Worm (Caenorhabditis elegans): ENCODE measurements around the gene ltd-1.
A peak's percentile ranks its signal among the peaks of the same experiment; 100 is the strongest.

Gene ltd-1

ce11 chrII:8073222-8073621 lies 19.3 kb downstream of the ltd-1 start, which contains the start of gene gpcp-2:
gpcp-2 (minus strand) TSS chrII:8073374.
- TF ChIP-seq tbx-11 (GFP tag; IDR thresholded peaks at IDR 0.05) (no peak), flt-1 (GFP tag; IDR thresholded peaks at IDR 0.05) (no peak), pes-1 (GFP tag; IDR thresholded peaks at IDR 0.05) (no peak), hmg-4 (GFP tag; optimal IDR thresholded peaks at IDR 0.05) (no peak), B0310.2 (tag; optimal IDR thresholded peaks at IDR 0.05) (no peak), aly-1 (tag; optimal IDR thresholded peaks at IDR 0.05) (no peak), ets-7 (tag; optimal IDR thresholded peaks at IDR 0.05) (no peak), F13C5.2 (tag; optimal IDR thresholded peaks at IDR 0.05) (no peak), sea-1 (GFP tag; conservative IDR thresholded peaks at IDR 0.05) (no peak), hnd-1 (tag; optimal IDR thresholded peaks at IDR 0.05) (no peak), hmbx-1 (tag; optimal IDR thresholded peaks at IDR 0.05) (no peak), tbx-37 (GFP tag; conservative IDR thresholded peaks at IDR 0.05) (no peak), tra-4 (tag; optimal IDR thresholded peaks at IDR 0.05) (no peak), ceh-36 (tag; optimal IDR thresholded peaks at IDR 0.05) (no peak), ceh-13 (GFP tag; optimal IDR thresholded peaks at IDR 0.05) (no peak), ama-1 (optimal IDR thresholded peaks at IDR 0.05) (no peak), scrt-1 (GFP tag; IDR thresholded peaks at IDR 0.05) (no peak)

- TF ChIP-seq sea-1 (GFP tag; conservative IDR thresholded peaks at IDR 0.05): no peak
- TF ChIP-seq hnd-1 (tag; optimal IDR thresholded peaks at IDR 0.05): no peak
- TF ChIP-seq tra-4 (tag; optimal IDR thresholded peaks at IDR 0.05): no peak
- no peak for TF ChIP-seq scrt-1 (GFP tag; IDR thresholded peaks at IDR 0.05)
- no peak for TF ChIP-seq flt-1 (GFP tag; IDR thresholded peaks at IDR 0.05)
- no peak for TF ChIP-seq ceh-13 (GFP tag; optimal IDR thresholded peaks at IDR 0.05)
- no peak for TF ChIP-seq F13C5.2 (tag; optimal IDR thresholded peaks at IDR 0.05)
- TF ChIP-seq aly-1 (tag; optimal IDR thresholded peaks at IDR 0.05): no peak
Observed at ce11 chrII:8071801-8072544, 20.6 kb downstream of the ltd-1 start.

- TF ChIP-seq hmg-4 (GFP tag; optimal IDR thresholded peaks at IDR 0.05) (no peak), ceh-13 (GFP tag; optimal IDR thresholded peaks at IDR 0.05) (no peak), flt-1 (GFP tag; IDR thresholded peaks at IDR 0.05) (no peak), ama-1 (optimal IDR thresholded peaks at IDR 0.05) (no peak), aly-1 (tag; optimal IDR thresholded peaks at IDR 0.05) (no peak), F13C5.2 (tag; optimal IDR thresholded peaks at IDR 0.05) (no peak), ceh-36 (tag; optimal IDR thresholded peaks at IDR 0.05) (no peak), B0310.2 (tag; optimal IDR thresholded peaks at IDR 0.05) (no peak), scrt-1 (GFP tag; IDR thresholded peaks at IDR 0.05) (no peak), tbx-37 (GFP tag; conservative IDR thresholded peaks at IDR 0.05) (no peak), ets-7 (tag; optimal IDR thresholded peaks at IDR 0.05) (no peak), pes-1 (GFP tag; IDR thresholded peaks at IDR 0.05) (no peak), hnd-1 (tag; optimal IDR thresholded peaks at IDR 0.05) (no peak), tbx-11 (GFP tag; IDR thresholded peaks at IDR 0.05) (no peak)
Observed at ce11 chrII:8071012-8071625, 21.4 kb downstream of the ltd-1 start.

- no peak for TF ChIP-seq ama-1 (optimal IDR thresholded peaks at IDR 0.05)
- TF ChIP-seq scrt-1 (GFP tag; IDR thresholded peaks at IDR 0.05): no peak
- no peak for TF ChIP-seq sea-1 (GFP tag; conservative IDR thresholded peaks at IDR 0.05)
- TF ChIP-seq tbx-37 (GFP tag; conservative IDR thresholded peaks at IDR 0.05): no peak
- TF ChIP-seq ceh-13 (GFP tag; optimal IDR thresholded peaks at IDR 0.05): no peak
- TF ChIP-seq flt-1 (GFP tag; IDR thresholded peaks at IDR 0.05): no peak
- no peak for TF ChIP-seq hmbx-1 (tag; optimal IDR thresholded peaks at IDR 0.05)
- TF ChIP-seq aly-1 (tag; optimal IDR thresholded peaks at IDR 0.05): no peak
- no peak for TF ChIP-seq ceh-36 (tag; optimal IDR thresholded peaks at IDR 0.05)
- no peak for TF ChIP-seq ets-7 (tag; optimal IDR thresholded peaks at IDR 0.05)
- no peak for TF ChIP-seq F13C5.2 (tag; optimal IDR thresholded peaks at IDR 0.05)
- no peak for TF ChIP-seq B0310.2 (tag; optimal IDR thresholded peaks at IDR 0.05)
- no peak for TF ChIP-seq hnd-1 (tag; optimal IDR thresholded peaks at IDR 0.05)
- TF ChIP-seq hmg-4 (GFP tag; optimal IDR thresholded peaks at IDR 0.05): no peak
- TF ChIP-seq tbx-11 (GFP tag; IDR thresholded peaks at IDR 0.05): no peak
- no peak for TF ChIP-seq tra-4 (tag; optimal IDR thresholded peaks at IDR 0.05)
- TF ChIP-seq pes-1 (GFP tag; IDR thresholded peaks at IDR 0.05): no peak
Observed at ce11 chrII:8065985-8066384, 26.6 kb downstream of the ltd-1 start, which contains the start of gene pdha-1. pdha-1 (plus strand) TSS chrII:8066285.

ce11 chrII:8062334-8062791 lies 30.2 kb downstream of the ltd-1 start, which contains the start of gene ufd-2:
ufd-2 (plus strand) TSS chrII:8062741.
- 0 out of 2 replicates have a peak, but pooled peaks have one; percentile 23 for TF ChIP-seq scrt-1 (GFP tag; IDR thresholded peaks at IDR 0.05)
- no peak for TF ChIP-seq ceh-13 (GFP tag; optimal IDR thresholded peaks at IDR 0.05)
- peak; percentile 14 for TF ChIP-seq ets-7 (tag; optimal IDR thresholded peaks at IDR 0.05)

- TF ChIP-seq sea-1 (GFP tag; conservative IDR thresholded peaks at IDR 0.05) (no peak), aly-1 (tag; optimal IDR thresholded peaks at IDR 0.05) (no peak), flt-1 (GFP tag; IDR thresholded peaks at IDR 0.05) (no peak), tbx-11 (GFP tag; IDR thresholded peaks at IDR 0.05) (no peak), ceh-36 (tag; optimal IDR thresholded peaks at IDR 0.05) (no peak)
Observed at ce11 chrII:8059532-8059931, 33.0 kb downstream of the ltd-1 start.

ce11 chrII:8058769-8059168 lies 33.8 kb downstream of the ltd-1 start, which contains the start of gene T05H10.8:
T05H10.8 (plus strand) TSS chrII:8059069.
- TF ChIP-seq ceh-36 (tag; optimal IDR thresholded peaks at IDR 0.05) (no peak), tbx-11 (GFP tag; IDR thresholded peaks at IDR 0.05) (no peak), hnd-1 (tag; optimal IDR thresholded peaks at IDR 0.05) (no peak), F13C5.2 (tag; optimal IDR thresholded peaks at IDR 0.05) (no peak), tbx-37 (GFP tag; conservative IDR thresholded peaks at IDR 0.05) (no peak), aly-1 (tag; optimal IDR thresholded peaks at IDR 0.05) (no peak), tra-4 (tag; optimal IDR thresholded peaks at IDR 0.05) (no peak), ets-7 (tag; optimal IDR thresholded peaks at IDR 0.05) (no peak), scrt-1 (GFP tag; IDR thresholded peaks at IDR 0.05) (no peak), ceh-13 (GFP tag; optimal IDR thresholded peaks at IDR 0.05) (no peak), hmg-4 (GFP tag; optimal IDR thresholded peaks at IDR 0.05) (no peak), flt-1 (GFP tag; IDR thresholded peaks at IDR 0.05) (no peak), sea-1 (GFP tag; conservative IDR thresholded peaks at IDR 0.05) (no peak), pes-1 (GFP tag; IDR thresholded peaks at IDR 0.05) (no peak), ama-1 (optimal IDR thresholded peaks at IDR 0.05) (no peak), hmbx-1 (tag; optimal IDR thresholded peaks at IDR 0.05) (no peak)
